Fruit fly (Drosophila melanogaster) whole organism, embryonic: ENCODE data around the gene CG12948.
A peak's percentile ranks its signal among the peaks of the same experiment; 100 is the strongest.

Source experiments
- Ada2b ChIP-seq: fragments of 200-800 bp; sonication (Bioruptor generic); IDR thresholded peaks from 2 replicates; pipeline ENCODE4 v1.3.6; 2022; ENCODE audit warnings: missing biosample characterization, missing genetic modification characterization
- Bdp1 ChIP-seq: fragments of 200-800 bp; sonication (Bioruptor generic); optimal IDR thresholded peaks from 3 replicates; lab custom pipeline; 2016; ENCODE audit warnings: missing biosample characterization, missing genetic modification characterization
- CG10147 ChIP-seq: fragments of 200-800 bp; sonication (Bioruptor generic); optimal IDR thresholded peaks from 2 replicates; lab custom pipeline; 2019; ENCODE audit warnings: missing biosample characterization, mild to moderate bottlenecking, missing genetic modification characterization, moderate library complexity
- CG10321 ChIP-seq: fragments of 200-800 bp; sonication (Bioruptor generic); IDR thresholded peaks from 2 replicates; pipeline ENCODE4 v1.3.6; 2022; ENCODE audit warnings: missing biosample characterization, missing genetic modification characterization
- CG1233 ChIP-seq: fragments of 200-800 bp; sonication (Bioruptor generic); optimal IDR thresholded peaks from 4 replicates; lab custom pipeline; 2018; ENCODE audit warnings: missing biosample characterization, mild to moderate bottlenecking, missing genetic modification characterization
- CG13296 ChIP-seq: fragments of 200-800 bp; sonication (Bioruptor generic); optimal IDR thresholded peaks from 3 replicates; lab custom pipeline; 2018; ENCODE audit warnings: missing biosample characterization, mild to moderate bottlenecking, missing genetic modification characterization
- CG14441 ChIP-seq: fragments of 200-800 bp; sonication (Bioruptor generic); IDR thresholded peaks from 2 replicates; pipeline ENCODE4 v1.3.6; 2022; ENCODE audit warnings: missing biosample characterization, missing genetic modification characterization
- CG14710 ChIP-seq: fragments of 200-800 bp; sonication (Bioruptor generic); optimal IDR thresholded peaks from 3 replicates; lab custom pipeline; 2019; ENCODE audit warnings: missing biosample characterization, mild to moderate bottlenecking, missing genetic modification characterization, moderate library complexity
- CG15011 ChIP-seq: fragments of 200-800 bp; sonication (Bioruptor generic); optimal IDR thresholded peaks from 3 replicates; lab custom pipeline; 2018; ENCODE audit warnings: missing biosample characterization, mild to moderate bottlenecking, missing genetic modification characterization
- CG15514 ChIP-seq: fragments of 200-800 bp; sonication (Bioruptor generic); optimal IDR thresholded peaks from 3 replicates; lab custom pipeline; 2017; ENCODE audit warnings: missing biosample characterization, missing genetic modification characterization, mild to moderate bottlenecking, moderate library complexity, missing genetic modification reagents
- CG15696 ChIP-seq: fragments of 200-800 bp; sonication (Bioruptor generic); optimal IDR thresholded peaks from 2 replicates; lab custom pipeline; 2019; ENCODE audit warnings: missing biosample characterization, mild to moderate bottlenecking, missing genetic modification characterization, moderate library complexity
- CG1647 ChIP-seq: fragments of 200-800 bp; sonication (Bioruptor generic); optimal IDR thresholded peaks from 3 replicates; lab custom pipeline; 2016; ENCODE audit warnings: missing biosample characterization, missing genetic modification characterization
- CG17385 ChIP-seq: fragments of 200-800 bp; sonication (Bioruptor generic); optimal IDR thresholded peaks from 3 replicates; lab custom pipeline; 2018; ENCODE audit warnings: missing biosample characterization, mild to moderate bottlenecking, missing genetic modification characterization
- CG17568 ChIP-seq: fragments of 200-800 bp; sonication (Bioruptor generic); optimal IDR thresholded peaks from 2 replicates; lab custom pipeline; 2018; ENCODE audit warnings: missing biosample characterization, mild to moderate bottlenecking, missing genetic modification characterization, moderate library complexity
- CG17912 ChIP-seq: fragments of 200-800 bp; sonication (Bioruptor generic); optimal IDR thresholded peaks from 2 replicates; lab custom pipeline; 2018; ENCODE audit warnings: missing biosample characterization, mild to moderate bottlenecking, missing genetic modification characterization
- CG18599 ChIP-seq: fragments of 200-800 bp; sonication (Bioruptor generic); optimal IDR thresholded peaks from 3 replicates; lab custom pipeline; 2017; ENCODE audit warnings: missing biosample characterization, missing genetic modification characterization, mild to moderate bottlenecking, moderate library complexity, missing genetic modification reagents
- CG2120 ChIP-seq: fragments of 200-800 bp; sonication (Bioruptor generic); optimal IDR thresholded peaks from 3 replicates; lab custom pipeline; 2016; ENCODE audit warnings: missing biosample characterization, missing genetic modification characterization
- CG31224 ChIP-seq: fragments of 200-800 bp; sonication (Bioruptor generic); IDR thresholded peaks from 2 replicates; pipeline ENCODE4 v1.3.6; 2022; ENCODE audit warnings: missing biosample characterization, missing genetic modification characterization
- CG5953 ChIP-seq: fragments of 200-800 bp; sonication (Bioruptor generic); IDR thresholded peaks from 2 replicates; pipeline ENCODE4 v1.3.6; 2022; ENCODE audit warnings: missing biosample characterization, missing genetic modification characterization
- CG6683 ChIP-seq: fragments of 200-800 bp; sonication (Bioruptor generic); optimal IDR thresholded peaks from 2 replicates; lab custom pipeline; 2017; ENCODE audit warnings: missing biosample characterization, mild to moderate bottlenecking, missing genetic modification characterization, missing genetic modification reagents
- CG7357 ChIP-seq: fragments of 200-800 bp; sonication (Bioruptor generic); IDR thresholded peaks from 3 replicates; pipeline ENCODE4 v1.3.6; 2022; ENCODE audit warnings: missing biosample characterization, missing genetic modification characterization
- CG7987 ChIP-seq: fragments of 200-800 bp; sonication (Bioruptor generic); optimal IDR thresholded peaks from 2 replicates; lab custom pipeline; 2018; ENCODE audit warnings: missing biosample characterization, mild to moderate bottlenecking, missing genetic modification characterization, moderate library complexity
- CG8359 ChIP-seq: fragments of 200-800 bp; sonication (Bioruptor generic); optimal IDR thresholded peaks from 2 replicates; lab custom pipeline; 2017; ENCODE audit warnings: missing biosample characterization, mild to moderate bottlenecking, missing genetic modification characterization, borderline replicate concordance
- Eip74EF ChIP-seq, 2 experiments: fragments of 200-800 bp in 1 of 2; fragments of >200 bp in 1 of 2; sonication (Bioruptor generic) in 1 of 2; optimal IDR thresholded peaks; 2 replicates each; lab custom pipeline; 2017 to 2019; ENCODE audit warnings: missing biosample characterization in 2 of 2, missing genetic modification characterization in 2 of 2, mild to moderate bottlenecking in 1 of 2, moderate library complexity in 1 of 2
- Fer3 ChIP-seq: fragments of 200-800 bp; sonication (Bioruptor generic); optimal IDR thresholded peaks from 2 replicates; lab custom pipeline; 2018; ENCODE audit warnings: missing biosample characterization, mild to moderate bottlenecking, missing genetic modification characterization, moderate library complexity
- MESR4 ChIP-seq: fragments of 200-800 bp; sonication (Bioruptor generic); optimal IDR thresholded peaks from 2 replicates; lab custom pipeline; 2018; ENCODE audit warnings: missing biosample characterization, mild to moderate bottlenecking, missing genetic modification characterization, moderate library complexity
- Meics ChIP-seq: fragments of 200-800 bp; sonication (Bioruptor generic); optimal IDR thresholded peaks from 2 replicates; lab custom pipeline; 2017; ENCODE audit warnings: missing biosample characterization, mild to moderate bottlenecking, missing genetic modification characterization
- Myb ChIP-seq: fragments of 200-800 bp; sonication (Bioruptor generic); optimal IDR thresholded peaks from 2 replicates; lab custom pipeline; 2016; ENCODE audit warnings: missing biosample characterization, missing genetic modification characterization
- Nf-YA ChIP-seq: fragments of 200-800 bp; sonication (Bioruptor generic); IDR thresholded peaks from 2 replicates; pipeline ENCODE4 v1.3.6; 2022; ENCODE audit warnings: missing biosample characterization, missing genetic modification characterization
- Sox100B ChIP-seq: fragments of 200-800 bp; sonication (Bioruptor generic); optimal IDR thresholded peaks from 3 replicates; lab custom pipeline; 2018; ENCODE audit warnings: missing biosample characterization, mild to moderate bottlenecking, missing genetic modification characterization
- Trl ChIP-seq, 3 experiments: fragments of >200 bp in 2 of 3; fragments of 200-800 bp in 1 of 3; sonication (Bioruptor generic) in 1 of 3; optimal IDR thresholded peaks; 2 replicates in 1 of 3; 3 replicates in 2 of 3; lab custom pipeline; 2016 to 2017; ENCODE audit warnings: missing biosample characterization in 1 of 3, missing genetic modification characterization in 1 of 3
- abd-A ChIP-seq: fragments of 200-800 bp; sonication (Bioruptor generic); optimal IDR thresholded peaks from 3 replicates; lab custom pipeline; 2019; ENCODE audit warnings: missing biosample characterization, mild to moderate bottlenecking, missing genetic modification characterization, moderate library complexity
- ara ChIP-seq: fragments of 200-800 bp; sonication (Bioruptor generic); IDR thresholded peaks from 2 replicates; pipeline ENCODE4 v1.3.6; 2022; ENCODE audit warnings: missing biosample characterization, missing genetic modification characterization
- cato ChIP-seq: fragments of 200-800 bp; sonication (Bioruptor generic); optimal IDR thresholded peaks from 2 replicates; lab custom pipeline; 2016; ENCODE audit warnings: missing biosample characterization, missing genetic modification characterization, borderline replicate concordance
- ci ChIP-seq: fragments of 200-800 bp; sonication (Bioruptor generic); IDR thresholded peaks from 3 replicates; pipeline ENCODE4 v1.3.6; 2022; ENCODE audit warnings: missing biosample characterization, missing genetic modification characterization
- corto ChIP-seq: fragments of 200-800 bp; sonication (Bioruptor generic); optimal IDR thresholded peaks from 2 replicates; lab custom pipeline; 2016; ENCODE audit warnings: missing biosample characterization, mild to moderate bottlenecking, missing genetic modification characterization, moderate library complexity
- cwo ChIP-seq: fragments of 200-800 bp; sonication (Bioruptor generic); optimal IDR thresholded peaks from 3 replicates; lab custom pipeline; 2017; ENCODE audit warnings: missing biosample characterization, missing genetic modification characterization, mild to moderate bottlenecking, moderate library complexity, missing genetic modification reagents
- dm ChIP-seq: fragments of 200-800 bp; sonication (Bioruptor generic); optimal IDR thresholded peaks from 3 replicates; lab custom pipeline; 2016; ENCODE audit warnings: missing biosample characterization, missing genetic modification characterization
- lilli ChIP-seq: fragments of 200-800 bp; sonication (Bioruptor generic); optimal IDR thresholded peaks from 3 replicates; lab custom pipeline; 2016; ENCODE audit warnings: missing biosample characterization, missing genetic modification characterization
- mam ChIP-seq: fragments of 200-800 bp; sonication (Bioruptor generic); optimal IDR thresholded peaks from 3 replicates; lab custom pipeline; 2016; ENCODE audit warnings: missing biosample characterization, missing genetic modification characterization
- org-1 ChIP-seq: fragments of 200-800 bp; sonication (Bioruptor generic); optimal IDR thresholded peaks from 2 replicates; lab custom pipeline; 2017; ENCODE audit warnings: missing biosample characterization, missing genetic modification characterization
- pfk ChIP-seq: fragments of 200-800 bp; sonication (Bioruptor generic); optimal IDR thresholded peaks from 2 replicates; lab custom pipeline; 2018; ENCODE audit warnings: missing biosample characterization, mild to moderate bottlenecking, missing genetic modification characterization, moderate library complexity
- schlank ChIP-seq: fragments of 200-800 bp; sonication (Bioruptor generic); optimal IDR thresholded peaks from 2 replicates; lab custom pipeline; 2018; ENCODE audit warnings: missing biosample characterization, mild to moderate bottlenecking, missing genetic modification characterization
- sd ChIP-seq: fragments of 200-800 bp; sonication (Bioruptor generic); optimal IDR thresholded peaks from 3 replicates; lab custom pipeline; 2018; ENCODE audit warnings: missing biosample characterization, mild to moderate bottlenecking, missing genetic modification characterization, moderate library complexity
- seq ChIP-seq: fragments of 200-800 bp; sonication (Bioruptor generic); IDR thresholded peaks from 2 replicates; pipeline ENCODE4 v1.3.6; 2022; ENCODE audit warnings: missing biosample characterization, missing genetic modification characterization
- sna ChIP-seq: fragments of 200-800 bp; sonication (Bioruptor generic); IDR thresholded peaks from 2 replicates; pipeline ENCODE4 v1.3.6; 2022; ENCODE audit warnings: missing biosample characterization, missing genetic modification characterization; ENCODE audit not compliant: partially characterized antibody
- sqz ChIP-seq: fragments of 200-800 bp; sonication (Bioruptor generic); optimal IDR thresholded peaks from 3 replicates; lab custom pipeline; 2018; ENCODE audit warnings: missing biosample characterization, mild to moderate bottlenecking, missing genetic modification characterization
- tup ChIP-seq: fragments of 200-800 bp; sonication (Bioruptor generic); optimal IDR thresholded peaks from 2 replicates; lab custom pipeline; 2016; ENCODE audit warnings: missing biosample characterization, mild to moderate bottlenecking, missing genetic modification characterization, moderate library complexity
- unpg ChIP-seq: fragments of 200-800 bp; sonication (Bioruptor generic); optimal IDR thresholded peaks from 3 replicates; lab custom pipeline; 2018; ENCODE audit warnings: missing biosample characterization, mild to moderate bottlenecking, missing genetic modification characterization, moderate library complexity

The CG12948 gene

dm6 chr3R:9701148-9701703 lies 46.3 kb downstream of the CG12948 start (continued):
- peak; percentile 2 for TF ChIP-seq CG18599 (GFP tag; lab: Kevin White, UChicago)
- TF ChIP-seq CG31224 (GFP tag; lab: Robert Waterston, UW) = no peak
- TF ChIP-seq schlank = peak; percentile 28
- TF ChIP-seq Eip74EF (GFP tag; optimal IDR thresholded peaks at IDR 0.05; lab: Kevin White, UChicago) = peak in 1 of 2 experiments; percentile 51
- TF ChIP-seq Sox100B (GFP tag; lab: Kevin White, UChicago) = peak; percentile 31
- TF ChIP-seq sd (tag; lab: Kevin White, UChicago) = peak; percentile 79
- TF ChIP-seq CG14710 (tag; lab: Kevin White, UChicago) = no peak
- no peak for TF ChIP-seq Trl (optimal IDR thresholded peaks at IDR 0.05; lab: Kevin White, UChicago)
- TF ChIP-seq Trl (GFP tag; optimal IDR thresholded peaks at IDR 0.05; lab: Kevin White, UChicago) = peak; percentile 1
- no peak for TF ChIP-seq sna (GFP tag; lab: Robert Waterston, UW)
- peak; percentile 39 for TF ChIP-seq Fer3 (tag; lab: Kevin White, UChicago)
- peak; percentile 15 for TF ChIP-seq CG17912
- TF ChIP-seq Myb (GFP tag; lab: Kevin White, UChicago) = peak; percentile 2
- TF ChIP-seq CG1647 (GFP tag; lab: Kevin White, UChicago) = peak; percentile 33
- TF ChIP-seq CG7357 (GFP tag; lab: Robert Waterston, UW) = no peak
- TF ChIP-seq sqz = peak; percentile 1
- TF ChIP-seq MESR4 = no peak
- TF ChIP-seq ara (GFP tag; lab: Robert Waterston, UW) = no peak
- TF ChIP-seq Ada2b (GFP tag; lab: Robert Waterston, UW) = no peak
- peak; percentile 93 for TF ChIP-seq Meics (GFP tag; lab: Kevin White, UChicago)
- peak; percentile 41 for TF ChIP-seq CG17568 (GFP tag; lab: Kevin White, UChicago)
- TF ChIP-seq CG5953 = no peak
- no peak for TF ChIP-seq dm (GFP tag; lab: Kevin White, UChicago)
- peak; percentile 30 for TF ChIP-seq CG15514 (GFP tag; lab: Kevin White, UChicago)
- TF ChIP-seq CG13296 (GFP tag; lab: Kevin White, UChicago) = peak; percentile 66
- no peak for TF ChIP-seq corto
- no peak for TF ChIP-seq CG15011 (GFP tag; lab: Kevin White, UChicago)
- TF ChIP-seq CG2120 = peak; percentile 38
- TF ChIP-seq ci = no peak
- TF ChIP-seq org-1 (GFP tag; lab: Kevin White, UChicago) = peak; percentile 33
- TF ChIP-seq Bdp1 (GFP tag; lab: Kevin White, UChicago) = peak; percentile 5
- TF ChIP-seq CG14441 (GFP tag; lab: Robert Waterston, UW) = no peak
- peak; percentile 5 for TF ChIP-seq CG6683
- no peak for TF ChIP-seq pfk (GFP tag; lab: Kevin White, UChicago)
- TF ChIP-seq abd-A (tag; lab: Kevin White, UChicago) = peak; percentile 3
- no peak for TF ChIP-seq seq
- peak; percentile 51 for TF ChIP-seq CG1233 (GFP tag; lab: Kevin White, UChicago)
- no peak for TF ChIP-seq CG15696 (tag; lab: Kevin White, UChicago)
- no peak for TF ChIP-seq CG10321 (GFP tag; lab: Robert Waterston, UW)
- no peak for TF ChIP-seq tup (GFP tag; lab: Kevin White, UChicago)
- TF ChIP-seq Nf-YA (GFP tag; lab: Robert Waterston, UW) = no peak
- no peak for TF ChIP-seq CG10147 (GFP tag; lab: Kevin White, UChicago)
- no peak for TF ChIP-seq cato (GFP tag; lab: Kevin White, UChicago)
- peak; percentile 0 for TF ChIP-seq CG7987 (GFP tag; lab: Kevin White, UChicago)
- TF ChIP-seq cwo = peak; percentile 10
- TF ChIP-seq unpg (GFP tag; lab: Kevin White, UChicago) = peak; percentile 35
- TF ChIP-seq mam (GFP tag; lab: Kevin White, UChicago) = peak; percentile 21
- no peak for TF ChIP-seq lilli (GFP tag; lab: Kevin White, UChicago)
- peak; percentile 14 for TF ChIP-seq CG17385 (GFP tag; lab: Kevin White, UChicago)
- no peak for TF ChIP-seq CG8359 (GFP tag; lab: Kevin White, UChicago)
